Fruit fly (Drosophila melanogaster) whole organism: ENCODE data around the gene Gr93c.

Source experiments
- CG8478 ChIP-seq: fragments of >200 bp; optimal IDR thresholded peaks from 2 replicates; lab custom pipeline; 2018; ENCODE audit warnings: inconsistent platforms
- Dll ChIP-seq: fragments of >200 bp; optimal IDR thresholded peaks from 2 replicates; lab custom pipeline; 2017
- EcR ChIP-seq, 2 experiments: fragments of >200 bp; optimal IDR thresholded peaks; 2 replicates each; lab custom pipeline; 2017; ENCODE audit warnings: missing biosample characterization in 2 of 2, missing genetic modification characterization in 2 of 2, missing genetic modification reagents in 2 of 2
- pan ChIP-seq: fragments of >200 bp; optimal IDR thresholded peaks from 2 replicates; lab custom pipeline; 2017
- psq ChIP-seq: fragments of >200 bp; optimal IDR thresholded peaks from 2 replicates; lab custom pipeline; 2017

DNA sequence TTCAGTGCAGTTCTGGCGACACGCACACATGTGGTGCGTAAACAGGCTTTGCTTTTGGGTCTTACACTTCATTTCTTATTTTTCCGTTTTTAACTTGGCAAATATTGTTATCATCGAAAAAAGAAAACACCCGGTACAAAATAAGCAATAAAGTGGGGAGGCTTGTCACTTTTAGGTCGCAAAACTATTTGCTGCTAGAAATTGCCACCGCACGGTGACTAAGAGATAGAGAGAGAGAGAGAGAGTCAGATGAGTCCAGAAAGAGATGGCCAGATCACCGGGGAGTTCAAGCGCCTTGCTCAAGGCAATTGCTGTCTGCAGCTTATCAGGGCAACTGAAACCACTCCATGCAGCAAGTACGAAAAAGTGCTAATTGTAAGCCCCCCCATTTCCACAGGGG lies 45.7 kb upstream of the Gr93c start:
- TF ChIP-seq psq (lab: Kevin White, UChicago) (no peak), CG8478 (lab: Kevin White, UChicago) (no peak), pan (lab: Kevin White, UChicago) (no peak), EcR (GFP tag; optimal IDR thresholded peaks at IDR 0.05; lab: Kevin White, UChicago) (peak in 1 of 2 experiments; percentile 51), Dll (lab: Kevin White, UChicago) (no peak)
